Fruit fly (Drosophila melanogaster) whole organism, embryonic: ENCODE results near the gene UQCR-6.4L.

ENCODE experiments used
- Aef1 ChIP-seq: fragments of 200-800 bp; sonication (Bioruptor generic); IDR thresholded peaks from 3 replicates; pipeline ENCODE4 v1.3.6; 2022; ENCODE audit warnings: missing biosample characterization, missing genetic modification characterization
- Blimp-1 ChIP-seq: fragments of 200-800 bp; sonication (Bioruptor generic); optimal IDR thresholded peaks from 3 replicates; lab custom pipeline; 2018; ENCODE audit warnings: missing biosample characterization, missing genetic modification characterization, mild to moderate bottlenecking, moderate library complexity, missing genetic modification reagents
- CG10147 ChIP-seq: fragments of 200-800 bp; sonication (Bioruptor generic); optimal IDR thresholded peaks from 2 replicates; lab custom pipeline; 2019; ENCODE audit warnings: missing biosample characterization, mild to moderate bottlenecking, missing genetic modification characterization, moderate library complexity
- CG10321 ChIP-seq: fragments of 200-800 bp; sonication (Bioruptor generic); IDR thresholded peaks from 2 replicates; pipeline ENCODE4 v1.3.6; 2022; ENCODE audit warnings: missing biosample characterization, missing genetic modification characterization
- CG10959 ChIP-seq: fragments of 200-800 bp; sonication (Bioruptor generic); IDR thresholded peaks from 2 replicates; pipeline ENCODE4 v1.3.6; 2022; ENCODE audit warnings: missing biosample characterization, missing genetic modification characterization
- CG11723 ChIP-seq: fragments of 200-800 bp; sonication (Bioruptor generic); optimal IDR thresholded peaks from 2 replicates; lab custom pipeline; 2017; ENCODE audit warnings: missing biosample characterization, mild to moderate bottlenecking, missing genetic modification characterization
- CG1233 ChIP-seq: fragments of 200-800 bp; sonication (Bioruptor generic); optimal IDR thresholded peaks from 4 replicates; lab custom pipeline; 2018; ENCODE audit warnings: missing biosample characterization, mild to moderate bottlenecking, missing genetic modification characterization
- CG14014 ChIP-seq: fragments of 200-800 bp; sonication (Bioruptor generic); IDR thresholded peaks from 2 replicates; pipeline ENCODE4 v1.3.6; 2022; ENCODE audit warnings: missing biosample characterization, missing genetic modification characterization
- CG17802 ChIP-seq: fragments of 200-800 bp; sonication (Bioruptor generic); optimal IDR thresholded peaks from 2 replicates; lab custom pipeline; 2018; ENCODE audit warnings: missing biosample characterization, mild to moderate bottlenecking, missing genetic modification characterization, moderate library complexity
- CG17829 ChIP-seq: fragments of 200-800 bp; optimal IDR thresholded peaks from 2 replicates; lab custom pipeline; 2019; ENCODE audit warnings: missing biosample characterization, mild to moderate bottlenecking, missing genetic modification characterization, moderate library complexity
- CG2712 ChIP-seq: fragments of 200-800 bp; optimal IDR thresholded peaks from 3 replicates; lab custom pipeline; 2019; ENCODE audit warnings: missing biosample characterization, mild to moderate bottlenecking, missing genetic modification characterization, moderate library complexity
- CG4707 ChIP-seq: fragments of 200-800 bp; sonication (Bioruptor generic); optimal IDR thresholded peaks from 2 replicates; lab custom pipeline; 2018; ENCODE audit warnings: missing biosample characterization, mild to moderate bottlenecking, missing genetic modification characterization, moderate library complexity
- CG4730 ChIP-seq: fragments of 200-800 bp; sonication (Bioruptor generic); IDR thresholded peaks from 2 replicates; pipeline ENCODE4 v1.3.6; 2022; ENCODE audit warnings: missing biosample characterization, missing genetic modification characterization
- CG5180 ChIP-seq: fragments of 200-800 bp; sonication (Bioruptor generic); optimal IDR thresholded peaks from 3 replicates; lab custom pipeline; 2017; ENCODE audit warnings: missing biosample characterization, missing genetic modification characterization, mild to moderate bottlenecking, moderate library complexity, missing genetic modification reagents
- CG7556 ChIP-seq: fragments of 200-800 bp; sonication (Bioruptor generic); optimal IDR thresholded peaks from 2 replicates; lab custom pipeline; 2017; ENCODE audit warnings: missing biosample characterization, mild to moderate bottlenecking, missing genetic modification characterization
- CG8924 ChIP-seq: fragments of 200-800 bp; optimal IDR thresholded peaks from 3 replicates; lab custom pipeline; 2019; ENCODE audit warnings: missing biosample characterization, mild to moderate bottlenecking, missing genetic modification characterization, moderate library complexity
- CG9609 ChIP-seq: fragments of 200-800 bp; sonication (Bioruptor generic); optimal IDR thresholded peaks from 3 replicates; lab custom pipeline; 2016; ENCODE audit warnings: missing biosample characterization, missing genetic modification characterization
- CG9932 ChIP-seq: fragments of 200-800 bp; sonication (Bioruptor generic); IDR thresholded peaks from 2 replicates; pipeline ENCODE4 v1.3.6; 2022; ENCODE audit warnings: missing biosample characterization, missing genetic modification characterization
- Dbx ChIP-seq: fragments of 200-800 bp; sonication (Bioruptor generic); IDR thresholded peaks from 3 replicates; pipeline ENCODE4 v1.3.6; 2022; ENCODE audit warnings: missing biosample characterization, missing genetic modification characterization
- Dp ChIP-seq: fragments of 200-800 bp; sonication (Bioruptor generic); optimal IDR thresholded peaks from 2 replicates; lab custom pipeline; 2018; ENCODE audit warnings: missing biosample characterization, mild to moderate bottlenecking, missing genetic modification characterization, moderate library complexity
- E2f2 ChIP-seq: fragments of 200-800 bp; sonication (Bioruptor generic); IDR thresholded peaks from 2 replicates; pipeline ENCODE4 v1.3.6; 2022; ENCODE audit warnings: missing biosample characterization, missing genetic modification characterization
- GATAe ChIP-seq: fragments of 200-800 bp; sonication (Bioruptor generic); conservative IDR thresholded peaks from 2 replicates; pipeline ENCODE4 v1.3.6; 2022; ENCODE audit warnings: missing biosample characterization, missing genetic modification characterization
- H15 ChIP-seq: fragments of 200-800 bp; sonication (Bioruptor generic); IDR thresholded peaks from 3 replicates; pipeline ENCODE4 v1.3.6; 2022; ENCODE audit warnings: missing biosample characterization, missing genetic modification characterization
- Lhr ChIP-seq: fragments of 200-800 bp; sonication (Bioruptor generic); optimal IDR thresholded peaks from 3 replicates; lab custom pipeline; 2017; ENCODE audit warnings: mild to moderate bottlenecking, missing biosample characterization, missing genetic modification reagents, missing genetic modification characterization
- Med ChIP-seq: fragments of 200-800 bp; sonication (Bioruptor generic); peaks from one replicate; lab custom pipeline; 2016; ENCODE audit warnings: missing biosample characterization, missing genetic modification characterization, mild to moderate bottlenecking, inconsistent platforms, moderate library complexity
- Meics ChIP-seq: fragments of 200-800 bp; sonication (Bioruptor generic); optimal IDR thresholded peaks from 2 replicates; lab custom pipeline; 2017; ENCODE audit warnings: missing biosample characterization, mild to moderate bottlenecking, missing genetic modification characterization
- al ChIP-seq: fragments of 200-800 bp; sonication (Bioruptor generic); IDR thresholded peaks from 2 replicates; pipeline ENCODE4 v1.3.6; 2022; ENCODE audit warnings: missing biosample characterization, missing genetic modification characterization
- amos ChIP-seq: fragments of 200-800 bp; sonication (Bioruptor generic); IDR thresholded peaks from 2 replicates; pipeline ENCODE4 v1.3.6; 2022; ENCODE audit warnings: missing biosample characterization, missing genetic modification characterization; ENCODE audit not compliant: partially characterized antibody
- fd102C ChIP-seq: fragments of 200-800 bp; sonication (Bioruptor generic); optimal IDR thresholded peaks from 2 replicates; lab custom pipeline; 2018; ENCODE audit warnings: missing biosample characterization, mild to moderate bottlenecking, missing genetic modification characterization, moderate library complexity
- ftz-f1 ChIP-seq: fragments of 200-800 bp; sonication (Bioruptor generic); optimal IDR thresholded peaks from 2 replicates; lab custom pipeline; 2016; ENCODE audit warnings: missing biosample characterization, missing genetic modification characterization
- gsb-n ChIP-seq: fragments of 200-800 bp; sonication (Bioruptor generic); optimal IDR thresholded peaks from 3 replicates; lab custom pipeline; 2018; ENCODE audit warnings: missing biosample characterization, mild to moderate bottlenecking, missing genetic modification characterization
- h ChIP-seq: fragments of >200 bp; optimal IDR thresholded peaks from 2 replicates; lab custom pipeline; 2017
- ham ChIP-seq: fragments of 200-800 bp; sonication (Bioruptor generic); IDR thresholded peaks from 2 replicates; pipeline ENCODE4 v1.3.6; 2022; ENCODE audit warnings: missing biosample characterization, missing genetic modification characterization
- inv ChIP-seq: fragments of 200-800 bp; sonication (Bioruptor generic); IDR thresholded peaks from 2 replicates; pipeline ENCODE4 v1.3.6; 2022; ENCODE audit warnings: missing biosample characterization, missing genetic modification characterization; ENCODE audit not compliant: partially characterized antibody
- klu ChIP-seq: fragments of 200-800 bp; sonication (Bioruptor generic); IDR thresholded peaks from 2 replicates; pipeline ENCODE4 v1.3.6; 2022; ENCODE audit warnings: missing biosample characterization, missing genetic modification characterization
- knrl ChIP-seq: fragments of 200-800 bp; sonication (Bioruptor generic); IDR thresholded peaks from 3 replicates; pipeline ENCODE4 v1.3.6; 2022; ENCODE audit warnings: missing biosample characterization, missing genetic modification characterization; ENCODE audit not compliant: partially characterized antibody
- lov ChIP-seq, 2 experiments: fragments of 200-800 bp in 1 of 2; fragments of >200 bp in 1 of 2; sonication (Bioruptor generic) in 1 of 2; IDR thresholded peaks in 1 of 2; optimal IDR thresholded peaks in 1 of 2; 2 replicates in 1 of 2; 3 replicates in 1 of 2; pipeline versions ENCODE4 v1.3.6 to Lab custom; 2017 to 2022; ENCODE audit warnings: missing biosample characterization in 1 of 2, missing genetic modification characterization in 1 of 2
- oc ChIP-seq: fragments of 200-800 bp; sonication (Bioruptor generic); optimal IDR thresholded peaks from 2 replicates; lab custom pipeline; 2018; ENCODE audit warnings: missing biosample characterization, mild to moderate bottlenecking, missing genetic modification characterization, moderate library complexity
- pros ChIP-seq: fragments of 200-800 bp; sonication (Bioruptor generic); optimal IDR thresholded peaks from 3 replicates; lab custom pipeline; 2019; ENCODE audit warnings: missing biosample characterization, mild to moderate bottlenecking, missing genetic modification characterization, moderate library complexity
- repo ChIP-seq: fragments of 200-800 bp; sonication (Bioruptor generic); optimal IDR thresholded peaks from 2 replicates; lab custom pipeline; 2016; ENCODE audit warnings: missing biosample characterization, missing genetic modification characterization
- sens ChIP-seq: fragments of 200-800 bp; sonication (Bioruptor generic); peaks from one replicate; lab custom pipeline; 2016; ENCODE audit warnings: missing biosample characterization, missing genetic modification characterization
- stwl ChIP-seq: fragments of 200-800 bp; sonication (Bioruptor generic); optimal IDR thresholded peaks from 3 replicates; lab custom pipeline; 2018; ENCODE audit warnings: missing biosample characterization, mild to moderate bottlenecking, missing genetic modification characterization, moderate library complexity
- trem ChIP-seq: fragments of 200-800 bp; optimal IDR thresholded peaks from 3 replicates; lab custom pipeline; 2019; ENCODE audit warnings: missing biosample characterization, mild to moderate bottlenecking, missing genetic modification characterization, moderate library complexity
- vvl ChIP-seq: fragments of 200-800 bp; sonication (Bioruptor generic); IDR thresholded peaks from 2 replicates; pipeline ENCODE4 v1.3.6; 2022; ENCODE audit warnings: missing biosample characterization, missing genetic modification characterization
- zfh2 ChIP-seq: fragments of 200-800 bp; sonication (Bioruptor generic); optimal IDR thresholded peaks from 2 replicates; lab custom pipeline; 2016; ENCODE audit warnings: missing biosample characterization, missing genetic modification characterization

Gene UQCR-6.4L

DNA sequence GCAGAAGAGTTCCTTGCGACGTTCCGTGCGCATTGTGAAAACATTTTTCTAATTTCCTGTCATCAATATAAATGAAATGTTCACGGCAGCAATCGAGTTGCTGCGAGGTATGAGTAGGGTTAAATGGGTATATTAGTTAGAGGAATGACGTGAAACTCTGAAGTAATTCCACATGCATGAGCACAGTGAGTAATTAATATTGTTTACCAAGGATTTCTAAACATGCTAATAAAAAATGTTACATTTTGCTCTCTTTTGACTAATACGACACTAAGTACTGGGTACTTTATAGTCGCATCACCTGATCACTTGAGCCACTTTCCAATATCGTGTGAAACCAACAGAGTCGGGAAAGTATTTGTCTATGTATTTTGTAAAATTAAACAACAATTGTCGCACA, 22.3 kb upstream of the UQCR-6.4L start (continued):
- TF ChIP-seq sens: peak; percentile 87
- peak; percentile 42 for TF ChIP-seq CG9609
- TF ChIP-seq CG8924 (tag; lab: Kevin White, UChicago): no peak
- no peak for TF ChIP-seq trem
- no peak for TF ChIP-seq fd102C (GFP tag; lab: Kevin White, UChicago)
- peak; percentile 15 for TF ChIP-seq Meics
- no peak for TF ChIP-seq CG9932 (GFP tag; lab: Robert Waterston, UW)
- TF ChIP-seq, all 482 proteins: peak for 126

DNA sequence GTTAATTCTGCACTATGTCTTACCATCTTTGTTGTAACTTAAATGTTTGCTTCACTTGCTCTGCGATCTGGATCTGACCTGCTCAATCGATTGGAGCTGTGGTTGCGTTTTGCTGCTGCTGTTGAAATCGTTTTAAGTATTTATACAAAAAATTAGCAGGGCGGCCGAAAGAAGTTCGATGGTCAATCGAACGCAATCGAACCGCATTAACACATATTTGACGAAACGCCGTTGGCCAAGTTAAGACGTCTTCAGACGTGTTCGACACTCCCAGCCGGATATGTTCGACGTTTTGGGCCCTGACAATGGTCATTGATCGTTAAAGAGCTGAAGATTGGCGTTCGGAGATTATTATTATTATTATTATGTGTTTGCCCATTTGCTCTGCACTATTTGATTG, 21.0 kb upstream of the UQCR-6.4L start, which contains the start of gene CG13033:
Gene CG13033, minus strand, starts transcription at position 118 of the 400 bp plus-strand sequence.
- TF ChIP-seq klu (GFP tag; lab: Robert Waterston, UW) (no peak), CG5180 (peak; percentile 96)

DNA sequence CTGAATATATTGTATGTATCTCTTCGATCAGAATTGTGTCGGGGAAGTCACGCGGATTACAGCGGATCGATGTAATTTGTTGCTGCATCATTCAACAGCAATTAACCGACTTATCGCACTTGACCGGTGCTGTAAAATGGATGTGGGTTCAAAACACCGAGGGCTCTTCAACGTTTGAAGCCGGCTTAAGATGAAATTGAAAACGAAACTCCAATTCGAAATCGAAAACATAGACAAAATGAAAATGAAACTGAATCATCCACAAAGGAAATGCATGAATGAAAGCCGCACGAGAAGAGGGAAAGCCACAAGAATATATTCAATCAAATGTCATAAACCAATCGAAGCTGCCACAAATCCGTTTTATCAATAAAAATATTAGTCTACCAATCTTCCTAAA, 20.4 kb upstream of the UQCR-6.4L start:
- TF ChIP-seq CG9932 (GFP tag; lab: Robert Waterston, UW): no peak
- peak; percentile 93 for TF ChIP-seq Blimp-1 (GFP tag; lab: Kevin White, UChicago)
- TF ChIP-seq oc (tag; lab: Kevin White, UChicago): peak; percentile 0

DNA sequence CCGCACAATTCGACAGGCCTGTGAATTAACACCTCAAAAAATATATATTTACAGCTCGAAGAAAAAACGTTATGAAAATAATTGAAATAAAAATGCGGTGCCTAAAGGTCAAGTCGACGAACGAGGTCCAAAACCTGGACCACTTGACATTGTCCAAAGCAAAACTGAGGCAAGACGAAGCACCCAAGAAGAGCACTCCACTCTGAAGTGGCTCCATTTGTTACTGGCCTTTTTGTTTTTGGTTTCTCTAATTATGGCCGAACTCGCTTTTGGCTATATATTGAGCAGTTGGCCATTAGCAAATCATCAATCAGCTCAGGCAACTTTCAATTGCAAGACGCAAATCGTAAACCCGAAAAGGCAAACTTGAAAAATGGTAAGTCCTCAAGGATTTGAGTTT, 10.0 kb upstream of the UQCR-6.4L start, which contains the start of gene CG4229:
Gene CG4229, plus strand, starts transcription at position 301 of the 400 bp plus-strand sequence.
- TF ChIP-seq CG7556 (GFP tag; lab: Kevin White, UChicago) (no peak), al (GFP tag; lab: Robert Waterston, UW) (no peak), CG10959 (no peak), repo (no peak), lov (optimal IDR thresholded peaks at IDR 0.05; lab: Kevin White, UChicago) (no peak), lov (GFP tag; IDR thresholded peaks at IDR 0.05; lab: Robert Waterston, UW) (no peak), CG11723 (GFP tag; lab: Kevin White, UChicago) (no peak), ham (GFP tag; lab: Robert Waterston, UW) (no peak), CG4730 (GFP tag; lab: Robert Waterston, UW) (no peak), gsb-n (tag; lab: Kevin White, UChicago) (no peak), Med (GFP tag; lab: Kevin White, UChicago) (no peak), knrl (GFP tag; lab: Robert Waterston, UW) (no peak), H15 (GFP tag; lab: Robert Waterston, UW) (no peak), CG2712 (no peak), zfh2 (no peak), Aef1 (GFP tag; lab: Robert Waterston, UW) (no peak), inv (GFP tag; lab: Robert Waterston, UW) (no peak), GATAe (GFP tag; lab: Robert Waterston, UW) (no peak), CG10147 (GFP tag; lab: Kevin White, UChicago) (no peak), h (lab: Kevin White, UChicago) (no peak)

DNA sequence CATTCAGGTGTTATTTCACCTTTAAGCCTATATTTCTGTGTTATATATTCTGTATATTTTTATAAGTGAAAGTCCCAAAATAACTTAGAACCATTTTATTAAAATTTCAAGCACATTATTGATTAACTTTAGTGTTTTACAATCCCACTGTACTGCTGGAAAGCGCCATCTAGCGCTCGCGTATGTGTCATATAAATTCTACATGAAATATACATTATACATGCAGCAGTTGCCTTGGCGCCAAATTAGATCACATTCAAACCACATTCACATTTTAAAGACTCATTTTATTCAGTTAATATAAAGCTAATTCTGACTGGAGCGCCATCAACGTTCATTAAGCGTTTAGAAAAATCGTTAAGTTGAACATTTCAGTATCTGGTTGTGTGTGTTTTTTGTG, 3.2 kb upstream of the UQCR-6.4L start:
- TF ChIP-seq E2f2 (GFP tag; lab: Robert Waterston, UW) (peak; percentile 92), Dbx (GFP tag; lab: Robert Waterston, UW) (no peak), knrl (GFP tag; lab: Robert Waterston, UW) (peak; percentile 21; the same call in 1 of the 3 replicates), CG14014 (0 out of 2 replicates have a peak, but pooled peaks have one; percentile 6), Lhr (GFP tag; lab: Kevin White, UChicago) (peak; percentile 19), stwl (peak; percentile 34), CG17829 (tag; lab: Kevin White, UChicago) (peak; percentile 15), CG4707 (GFP tag; lab: Kevin White, UChicago) (peak; percentile 96), vvl (GFP tag; lab: Robert Waterston, UW) (0 out of 2 replicates have a peak, but pooled peaks have one; percentile 6), ftz-f1 (no peak), amos (GFP tag; lab: Robert Waterston, UW) (peak; percentile 54; the same call in 1 of the 2 replicates), Dp (GFP tag; lab: Kevin White, UChicago) (peak; percentile 83), pros (GFP tag; lab: Kevin White, UChicago) (no peak), CG2712 (no peak), CG1233 (GFP tag; lab: Kevin White, UChicago) (no peak), CG17802 (tag; lab: Kevin White, UChicago) (no peak), CG10321 (GFP tag; lab: Robert Waterston, UW) (no peak)
